Fruit fly (Drosophila melanogaster): ENCODE data around the gene CG1316.

The CG1316 gene

dm6 chr3L:4239442-4240322 is 44.0 kb upstream of the CG1316 start, which contains the start of gene Sqor (continued):
- TF ChIP-seq CG34422 (GFP tag; IDR thresholded peaks at IDR 0.05) (peak; percentile 76; the same call in 2 of the 3 replicates), Kr (GFP tag; optimal IDR thresholded peaks at IDR 0.05) (no peak), Lhr (GFP tag; optimal IDR thresholded peaks at IDR 0.05) (peak; percentile 28), CkIIα-i1 (GFP tag; IDR thresholded peaks at IDR 0.05) (no peak; the same call in 1 of the 2 replicates), GATAe (GFP tag; conservative IDR thresholded peaks at IDR 0.05) (peak; percentile 66), CG4282 (GFP tag; optimal IDR thresholded peaks at IDR 0.05) (peak; percentile 80), CG13123 (GFP tag; optimal IDR thresholded peaks at IDR 0.05) (peak; percentile 29), CG11456 (GFP tag; IDR thresholded peaks at IDR 0.05) (peak; percentile 87), Usf (GFP tag; optimal IDR thresholded peaks at IDR 0.05) (peak; percentile 71), CG4730 (GFP tag; IDR thresholded peaks at IDR 0.05) (peak; percentile 76), CG12744 (GFP tag; optimal IDR thresholded peaks at IDR 0.05) (peak; percentile 65), slou (GFP tag; optimal IDR thresholded peaks at IDR 0.05) (peak; percentile 68), sd (tag; optimal IDR thresholded peaks at IDR 0.05) (peak; percentile 80), fd102C (GFP tag; optimal IDR thresholded peaks at IDR 0.05) (no peak), CG8765 (GFP tag; IDR thresholded peaks at IDR 0.05) (peak; percentile 60; the same call in 1 of the 2 replicates), CG8089 (GFP tag; optimal IDR thresholded peaks at IDR 0.05) (peak; percentile 66), pfk (GFP tag; optimal IDR thresholded peaks at IDR 0.05) (peak; percentile 14), stc (GFP tag; IDR thresholded peaks at IDR 0.05) (peak; percentile 72), CG12942 (GFP tag; optimal IDR thresholded peaks at IDR 0.05) (peak; percentile 49), CG34376 (GFP tag; optimal IDR thresholded peaks at IDR 0.05) (peak; percentile 89), CG10321 (GFP tag; IDR thresholded peaks at IDR 0.05) (peak; percentile 57; the same call in 1 of the 2 replicates), sim (GFP tag; IDR thresholded peaks at IDR 0.05) (0 out of 2 replicates have a peak, but pooled peaks have one; percentile 26), CG10147 (GFP tag; optimal IDR thresholded peaks at IDR 0.05) (peak; percentile 91), insv (GFP tag; optimal IDR thresholded peaks at IDR 0.05) (peak in 1 of 2 experiments; percentile 21), CG18764 (GFP tag; optimal IDR thresholded peaks at IDR 0.05) (peak; percentile 54), bab2 (GFP tag; optimal IDR thresholded peaks at IDR 0.05) (peak; percentile 71), CG17802 (tag; optimal IDR thresholded peaks at IDR 0.05) (peak; percentile 53), Dip2 (GFP tag; IDR thresholded peaks at IDR 0.05) (peak; percentile 35; the same call in 1 of the 2 replicates), CG18011 (GFP tag; optimal IDR thresholded peaks at IDR 0.05) (peak; percentile 80), tna (GFP tag; IDR thresholded peaks at IDR 0.05; ENCODE audit: partially characterized antibody) (no peak), CG4360 (GFP tag; IDR thresholded peaks at IDR 0.05) (peak; percentile 41; the same call in 1 of the 2 replicates), sug (tag; optimal IDR thresholded peaks at IDR 0.05) (peak; percentile 88), abd-A (tag; optimal IDR thresholded peaks at IDR 0.05) (no peak), CG6683 (GFP tag; optimal IDR thresholded peaks at IDR 0.05) (peak; percentile 60), hth (optimal IDR thresholded peaks at IDR 0.05) (no peak), Sox100B (GFP tag; optimal IDR thresholded peaks at IDR 0.05) (no peak), run (tag; optimal IDR thresholded peaks at IDR 0.05) (peak; percentile 79), Chrac-16 (GFP tag; optimal IDR thresholded peaks at IDR 0.05) (peak; percentile 68), Rx (GFP tag; IDR thresholded peaks at IDR 0.05) (peak; percentile 68), CG9876 (GFP tag; optimal IDR thresholded peaks at IDR 0.05) (peak; percentile 88), row (GFP tag; IDR thresholded peaks at IDR 0.05) (peak; percentile 95), Stat92E (GFP tag; optimal IDR thresholded peaks at IDR 0.05) (peak in 1 of 3 experiments; percentile 75), klu (GFP tag; IDR thresholded peaks at IDR 0.05) (peak; percentile 51), crp (GFP tag; optimal IDR thresholded peaks at IDR 0.05) (peak in 1 of 2 experiments; percentile 80), CG12155 (GFP tag; optimal IDR thresholded peaks at IDR 0.05) (peak; percentile 66), zf30C (GFP tag; optimal IDR thresholded peaks at IDR 0.05) (peak; percentile 80), pzg (GFP tag; optimal IDR thresholded peaks at IDR 0.05) (peak; percentile 25), inv (GFP tag; IDR thresholded peaks at IDR 0.05; ENCODE audit: partially characterized antibody) (no peak)
